Fruit fly (Drosophila melanogaster): ENCODE results near the gene BBS5.

The BBS5 gene

DNA sequence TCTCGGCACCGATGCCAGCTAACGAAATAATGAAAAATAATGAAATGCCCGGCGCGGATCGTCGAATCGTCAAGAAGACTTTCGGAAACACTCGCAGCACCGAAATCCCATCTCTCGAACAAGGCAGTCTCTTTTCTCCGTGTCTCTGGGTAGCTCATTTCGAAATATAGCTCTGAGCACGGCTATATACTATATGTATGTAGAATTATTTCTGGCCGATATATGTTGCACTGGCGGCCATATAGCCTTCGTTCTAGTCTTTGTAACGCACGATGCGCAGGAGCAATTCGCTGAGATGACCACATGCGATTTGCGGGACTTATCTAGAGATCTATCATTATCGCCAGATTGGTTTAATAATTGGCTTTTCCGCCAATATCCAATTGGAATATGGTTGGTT is 35.9 kb upstream of the BBS5 start, which contains the start of gene CG14655:
Gene CG14655 (minus strand): TSS at position 41 of the 400 bp plus-strand sequence.
- TF ChIP-seq CG15710 (tag; optimal IDR thresholded peaks at IDR 0.05) (no peak), CG32121 (GFP tag; IDR thresholded peaks at IDR 0.05) (no peak), fd96Ca (GFP tag; IDR thresholded peaks at IDR 0.05) (no peak), gl (tag; optimal IDR thresholded peaks at IDR 0.05) (no peak), CG17806 (tag; optimal IDR thresholded peaks at IDR 0.05) (no peak), Ets98B (GFP tag; IDR thresholded peaks at IDR 0.05) (no peak), CG13204 (GFP tag; optimal IDR thresholded peaks at IDR 0.05) (no peak), CG12605 (GFP tag; IDR thresholded peaks at IDR 0.05) (no peak), CG4496 (GFP tag; IDR thresholded peaks at IDR 0.05) (no peak), CG14655 (GFP tag; optimal IDR thresholded peaks at IDR 0.05) (no peak), EcR (GFP tag; optimal IDR thresholded peaks at IDR 0.05) (no peak), Snoo (tag; optimal IDR thresholded peaks at IDR 0.05) (no peak), CG8301 (tag; optimal IDR thresholded peaks at IDR 0.05) (no peak), Pif1A (GFP tag; optimal IDR thresholded peaks at IDR 0.05) (no peak), CG8159 (tag; optimal IDR thresholded peaks at IDR 0.05) (no peak), rn (GFP tag; IDR thresholded peaks at IDR 0.05) (no peak)

DNA sequence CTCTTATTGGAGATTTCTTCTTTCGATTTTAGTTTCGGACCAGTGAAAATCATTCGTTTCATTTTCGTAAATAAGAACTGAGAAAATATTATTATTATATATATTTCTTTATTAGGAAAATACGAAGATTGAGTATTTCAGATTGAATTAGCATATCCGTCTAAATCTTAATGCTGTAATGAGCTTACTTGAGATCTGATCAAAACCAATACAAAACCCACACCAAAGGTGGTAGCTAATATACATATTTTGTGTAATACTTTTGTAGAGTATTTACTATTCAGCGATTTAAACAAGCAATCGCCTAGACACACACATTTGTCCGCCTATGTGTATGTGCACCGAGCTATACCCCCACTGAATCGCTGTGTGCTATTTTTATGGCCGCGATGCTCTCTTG is 35.4 kb upstream of the BBS5 start:
- TF ChIP-seq CG32121 (GFP tag; IDR thresholded peaks at IDR 0.05) (no peak), Ets98B (GFP tag; IDR thresholded peaks at IDR 0.05) (no peak), CG9948 (tag; optimal IDR thresholded peaks at IDR 0.05) (no peak), CG17806 (tag; optimal IDR thresholded peaks at IDR 0.05) (no peak), CG34367 (tag; optimal IDR thresholded peaks at IDR 0.05) (no peak), Pif1A (GFP tag; optimal IDR thresholded peaks at IDR 0.05) (no peak), CG14655 (GFP tag; optimal IDR thresholded peaks at IDR 0.05) (no peak), CG8159 (tag; optimal IDR thresholded peaks at IDR 0.05) (no peak), gl (tag; optimal IDR thresholded peaks at IDR 0.05) (no peak), CG13204 (GFP tag; optimal IDR thresholded peaks at IDR 0.05) (no peak), CG12605 (GFP tag; IDR thresholded peaks at IDR 0.05) (no peak), Pif1B (GFP tag; optimal IDR thresholded peaks at IDR 0.05) (no peak), CG15710 (tag; optimal IDR thresholded peaks at IDR 0.05) (no peak), CG10348 (GFP tag; IDR thresholded peaks at IDR 0.05) (no peak), rn (GFP tag; IDR thresholded peaks at IDR 0.05) (no peak)

- TF ChIP-seq rn (GFP tag; IDR thresholded peaks at IDR 0.05) (no peak), fd96Ca (GFP tag; IDR thresholded peaks at IDR 0.05) (no peak), CG14655 (GFP tag; optimal IDR thresholded peaks at IDR 0.05) (no peak)
Measured at dm6 chr3R:4784622-4785021, 31.5 kb upstream of the BBS5 start, which contains the start of gene Ccdc39. Ccdc39 (minus strand) TSS chr3R:4784722.

DNA sequence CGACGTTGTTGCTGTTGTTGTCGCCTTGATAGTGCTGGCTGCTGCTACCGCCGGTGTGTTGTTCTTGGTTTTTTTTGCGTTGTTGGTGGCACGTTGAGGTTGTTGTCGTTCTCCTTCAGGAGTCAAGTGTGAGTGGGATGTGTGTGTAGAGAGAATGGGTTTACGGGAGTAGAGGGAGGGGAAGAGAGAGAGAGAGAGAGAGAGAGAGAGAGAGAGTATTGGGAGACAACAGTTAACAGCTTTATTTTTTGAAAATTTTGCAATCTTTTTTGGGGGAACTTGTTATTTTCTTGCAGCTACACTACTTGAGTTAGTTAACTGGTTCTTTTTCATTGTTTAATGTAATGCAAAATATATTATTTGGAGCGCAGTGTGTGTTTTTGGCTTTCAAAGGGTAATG is 18.5 kb upstream of the BBS5 start:
- no peak for TF ChIP-seq Snoo (tag; optimal IDR thresholded peaks at IDR 0.05)
- TF ChIP-seq EcR (GFP tag; optimal IDR thresholded peaks at IDR 0.05), result no peak
- no peak for TF ChIP-seq CG15710 (tag; optimal IDR thresholded peaks at IDR 0.05)
- TF ChIP-seq CG34367 (tag; optimal IDR thresholded peaks at IDR 0.05), result no peak
- no peak for TF ChIP-seq CG13204 (GFP tag; optimal IDR thresholded peaks at IDR 0.05)
- no peak for TF ChIP-seq CG10348 (GFP tag; IDR thresholded peaks at IDR 0.05)
- no peak for TF ChIP-seq Pif1A (GFP tag; optimal IDR thresholded peaks at IDR 0.05)
- TF ChIP-seq CG9948 (tag; optimal IDR thresholded peaks at IDR 0.05), result no peak
- TF ChIP-seq D1 (tag; optimal IDR thresholded peaks at IDR 0.05), result no peak

dm6 chr3R:4798025-4798424 is 18.1 kb upstream of the BBS5 start:
- no peak for TF ChIP-seq CG17806 (tag; optimal IDR thresholded peaks at IDR 0.05)
- no peak for TF ChIP-seq CG34367 (tag; optimal IDR thresholded peaks at IDR 0.05)
- no peak for TF ChIP-seq fd96Ca (GFP tag; IDR thresholded peaks at IDR 0.05)
- no peak for TF ChIP-seq CG12605 (GFP tag; IDR thresholded peaks at IDR 0.05)
- TF ChIP-seq CG9948 (tag; optimal IDR thresholded peaks at IDR 0.05), result no peak
- no peak for TF ChIP-seq CG10348 (GFP tag; IDR thresholded peaks at IDR 0.05)
- TF ChIP-seq CG8301 (tag; optimal IDR thresholded peaks at IDR 0.05), result no peak
- TF ChIP-seq CG4496 (GFP tag; IDR thresholded peaks at IDR 0.05), result no peak
- TF ChIP-seq D1 (tag; optimal IDR thresholded peaks at IDR 0.05), result no peak
- TF ChIP-seq Ets98B (GFP tag; IDR thresholded peaks at IDR 0.05), result no peak
- TF ChIP-seq Snoo (tag; optimal IDR thresholded peaks at IDR 0.05), result no peak
- no peak for TF ChIP-seq gl (tag; optimal IDR thresholded peaks at IDR 0.05)
- TF ChIP-seq Pif1B (GFP tag; optimal IDR thresholded peaks at IDR 0.05), result no peak

DNA sequence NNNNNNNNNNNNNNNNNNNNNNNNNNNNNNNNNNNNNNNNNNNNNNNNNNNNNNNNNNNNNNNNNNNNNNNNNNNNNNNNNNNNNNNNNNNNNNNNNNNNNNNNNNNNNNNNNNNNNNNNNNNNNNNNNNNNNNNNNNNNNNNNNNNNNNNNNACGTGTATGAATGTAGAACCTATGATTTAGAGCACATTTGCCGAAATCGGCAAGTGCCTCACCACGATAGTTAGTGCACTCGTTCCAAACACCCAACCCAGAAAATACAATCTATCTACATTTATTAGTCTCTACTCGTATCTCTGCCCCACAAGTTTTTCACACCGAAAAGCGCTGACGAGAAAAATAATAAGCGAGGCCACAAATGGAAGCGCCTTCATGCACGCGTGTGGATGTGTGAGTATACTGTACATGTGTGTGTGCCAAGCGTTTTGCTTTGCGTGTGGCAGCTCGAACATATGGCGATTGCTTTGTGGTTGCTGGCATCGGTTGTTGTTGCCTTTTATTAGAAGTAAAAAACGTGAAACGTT is 11.9 kb upstream of the BBS5 start:
- 0 out of 3 replicates have a peak, but pooled peaks have one; percentile 20 for TF ChIP-seq fd96Ca (GFP tag; IDR thresholded peaks at IDR 0.05)
- no peak for TF ChIP-seq D1 (tag; optimal IDR thresholded peaks at IDR 0.05)

All from whole organism, pupa.